Fruit fly (Drosophila melanogaster): ENCODE data around the gene IntS11.

Gene IntS11

dm6 chr3R:29772795-29773331 is 27.7 kb downstream of the IntS11 start (continued):
- TF ChIP-seq hbn (GFP tag; IDR thresholded peaks at IDR 0.05; ENCODE audit: partially characterized antibody) (peak; percentile 51), CG9437 (GFP tag; optimal IDR thresholded peaks at IDR 0.05) (no peak), CG14667 (GFP tag; IDR thresholded peaks at IDR 0.05) (no peak), sqz (GFP tag; optimal IDR thresholded peaks at IDR 0.05) (no peak), luna (GFP tag; optimal IDR thresholded peaks at IDR 0.05) (no peak), CG34422 (GFP tag; IDR thresholded peaks at IDR 0.05) (peak; percentile 83), CG15479 (GFP tag; optimal IDR thresholded peaks at IDR 0.05) (no peak), Optix (GFP tag; IDR thresholded peaks at IDR 0.05) (no peak), Adf1 (GFP tag; IDR thresholded peaks at IDR 0.05) (peak; percentile 89), CG2129 (GFP tag; IDR thresholded peaks at IDR 0.05; ENCODE audit: partially characterized antibody) (no peak), crc (GFP tag; optimal IDR thresholded peaks at IDR 0.05) (no peak), Dp (GFP tag; optimal IDR thresholded peaks at IDR 0.05) (no peak), repo (GFP tag; optimal IDR thresholded peaks at IDR 0.05) (no peak), CG31365 (tag; optimal IDR thresholded peaks at IDR 0.05) (no peak), Bdp1 (GFP tag; optimal IDR thresholded peaks at IDR 0.05) (no peak), Hey (tag; optimal IDR thresholded peaks at IDR 0.05) (peak; percentile 51), CG17829 (tag; optimal IDR thresholded peaks at IDR 0.05) (no peak), Antp (GFP tag; optimal IDR thresholded peaks at IDR 0.05) (no peak), CG17912 (GFP tag; optimal IDR thresholded peaks at IDR 0.05) (peak; percentile 36), CkIIα-i1 (GFP tag; IDR thresholded peaks at IDR 0.05) (no peak), CG6854 (GFP tag; optimal IDR thresholded peaks at IDR 0.05) (no peak), CG14860 (GFP tag; IDR thresholded peaks at IDR 0.05; ENCODE audit: partially characterized antibody) (no peak), Fer2 (tag; optimal IDR thresholded peaks at IDR 0.05) (no peak), ato (GFP tag; IDR thresholded peaks at IDR 0.05; ENCODE audit: partially characterized antibody) (no peak), CG4854 (GFP tag; optimal IDR thresholded peaks at IDR 0.05) (no peak), CG15514 (GFP tag; optimal IDR thresholded peaks at IDR 0.05) (no peak), Chrac-16 (GFP tag; optimal IDR thresholded peaks at IDR 0.05) (no peak), Nf-YC (tag; optimal IDR thresholded peaks at IDR 0.05) (peak; percentile 78), CG10366 (GFP tag; IDR thresholded peaks at IDR 0.05) (no peak), unc-4 (GFP tag; IDR thresholded peaks at IDR 0.05; ENCODE audit: partially characterized antibody) (peak; percentile 34; the same call in 1 of the 2 replicates), mirr (GFP tag; optimal IDR thresholded peaks at IDR 0.05) (peak; percentile 42), sisA (GFP tag; IDR thresholded peaks at IDR 0.05) (no peak), sug (tag; optimal IDR thresholded peaks at IDR 0.05) (peak; percentile 58), zen (tag; optimal IDR thresholded peaks at IDR 0.05) (no peak), Hand (GFP tag; optimal IDR thresholded peaks at IDR 0.05) (peak; percentile 75), grn (GFP tag; optimal IDR thresholded peaks at IDR 0.05) (peak; percentile 82), Scr (GFP tag; IDR thresholded peaks at IDR 0.05; ENCODE audit: partially characterized antibody) (peak; percentile 47), CG12391 (tag; optimal IDR thresholded peaks at IDR 0.05) (no peak), Dref (GFP tag; IDR thresholded peaks at IDR 0.05) (no peak), tgo (GFP tag; IDR thresholded peaks at IDR 0.05) (no peak), CG2678 (tag; optimal IDR thresholded peaks at IDR 0.05) (no peak), HmgD (GFP tag; optimal IDR thresholded peaks at IDR 0.05) (peak; percentile 46), kah (GFP tag; optimal IDR thresholded peaks at IDR 0.05) (peak; percentile 52), pnt (GFP tag; optimal IDR thresholded peaks at IDR 0.05) (no peak), vfl (GFP tag; optimal IDR thresholded peaks at IDR 0.05) (no peak), CG14441 (GFP tag; IDR thresholded peaks at IDR 0.05) (peak; percentile 48), maf-S (GFP tag; optimal IDR thresholded peaks at IDR 0.05) (no peak), nom (GFP tag; optimal IDR thresholded peaks at IDR 0.05) (peak; percentile 75), Camta (GFP tag; optimal IDR thresholded peaks at IDR 0.05) (no peak), CG13775 (GFP tag; optimal IDR thresholded peaks at IDR 0.05) (no peak)

Data from whole organism, embryonic.